Worm (Caenorhabditis elegans): ENCODE results near the gene gpa-18.
A peak's percentile ranks its signal among the peaks of the same experiment; 100 is the strongest.

Gene gpa-18

DNA sequence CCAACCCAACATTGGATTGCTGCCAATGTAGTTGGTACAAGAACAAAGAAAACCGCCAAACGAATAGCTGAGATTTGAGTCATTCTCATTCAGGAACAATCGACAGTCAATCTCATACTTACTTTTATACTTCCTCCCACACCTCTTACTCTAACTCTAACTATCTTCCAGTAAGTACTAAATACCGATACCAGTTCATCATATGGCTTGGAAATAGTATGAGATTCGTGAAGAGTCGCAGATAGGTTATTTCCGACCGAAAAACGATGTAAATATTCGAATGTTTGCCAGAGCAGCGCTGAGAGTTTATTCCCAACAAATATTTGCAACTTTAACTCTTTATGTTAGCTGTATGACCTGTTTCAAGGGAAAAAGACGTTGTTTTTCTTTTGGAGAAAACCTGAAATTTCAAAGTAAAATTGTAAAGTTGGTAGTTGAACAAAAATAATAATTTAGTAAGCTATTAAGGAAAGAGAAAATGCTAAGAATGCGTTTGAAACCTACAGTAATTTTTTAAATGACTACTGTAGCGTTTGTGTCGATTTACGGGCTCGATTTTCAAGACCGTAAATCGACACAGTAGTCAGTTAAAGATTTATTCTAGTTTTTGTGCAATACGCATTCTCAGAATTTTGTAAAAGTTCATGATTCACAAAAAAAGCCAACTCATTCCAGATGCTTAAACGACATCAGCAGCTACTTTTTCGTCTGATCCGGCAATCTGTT, 8.8 kb downstream of the gpa-18 start, which contains the start of the genes W03F8.6 and mtrf-1L:
TSS of gene W03F8.6 (minus strand) at position 101 of the 726 bp plus-strand sequence.
TSS of gene mtrf-1L (plus strand) at position 676 of the 726 bp plus-strand sequence.
- TF ChIP-seq mls-2 (tag; optimal IDR thresholded peaks at IDR 0.05), result no peak
- TF ChIP-seq elt-3 (tag; optimal IDR thresholded peaks at IDR 0.05), result no peak
- no peak for TF ChIP-seq mab-5 (tag; optimal IDR thresholded peaks at IDR 0.05)
- no peak for TF ChIP-seq nhr-237 (tag; optimal IDR thresholded peaks at IDR 0.05)
- no peak for TF ChIP-seq pha-4 (tag; optimal IDR thresholded peaks at IDR 0.05)
- no peak for TF ChIP-seq drap-1 (GFP tag; optimal IDR thresholded peaks at IDR 0.05)
- TF ChIP-seq M03D4.4 (tag; optimal IDR thresholded peaks at IDR 0.05), result no peak
- TF ChIP-seq lin-32 (GFP tag; optimal IDR thresholded peaks at IDR 0.05), result no peak
- TF ChIP-seq tbx-8 (GFP tag; optimal IDR thresholded peaks at IDR 0.05), result no peak
- no peak for TF ChIP-seq ztf-11 (tag; optimal IDR thresholded peaks at IDR 0.05)
- no peak for TF ChIP-seq nhr-2 (tag; optimal IDR thresholded peaks at IDR 0.05)
- no peak for TF ChIP-seq ceh-39 (tag; optimal IDR thresholded peaks at IDR 0.05)
- TF ChIP-seq elt-1 (tag; optimal IDR thresholded peaks at IDR 0.05; ENCODE audit: borderline replicate concordance, insufficient read depth), result no peak
- TF ChIP-seq ceh-43 (GFP tag; optimal IDR thresholded peaks at IDR 0.05), result no peak
- no peak for TF ChIP-seq cnd-1 (tag; optimal IDR thresholded peaks at IDR 0.05)
- no peak for TF ChIP-seq lin-13 (tag; optimal IDR thresholded peaks at IDR 0.05)

DNA sequence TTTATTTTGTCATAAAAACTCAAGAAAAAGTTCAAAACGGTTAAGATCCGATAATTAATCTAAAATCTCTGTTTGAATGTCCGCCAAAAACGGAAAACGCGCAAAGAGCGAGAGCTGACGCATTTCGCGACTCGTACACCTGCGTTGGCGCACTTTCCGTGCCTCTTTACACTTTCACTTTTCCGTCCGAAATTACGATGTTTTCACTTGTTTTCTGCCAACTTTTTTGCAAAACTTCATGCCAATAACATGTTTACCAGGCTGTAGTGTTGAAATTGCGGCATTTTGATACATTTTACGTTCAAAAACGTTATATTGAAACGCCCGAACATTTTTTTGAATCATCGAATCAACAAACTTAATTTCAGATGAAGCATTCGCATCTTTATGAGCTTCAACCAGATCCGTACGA, 11.7 kb downstream of the gpa-18 start, which contains the start of gene W03F8.4:
TSS of gene W03F8.4 (plus strand) at position 369 of the 412 bp plus-strand sequence.
- no peak for TF ChIP-seq nhr-2 (tag; optimal IDR thresholded peaks at IDR 0.05)
- peak; percentile 45 for TF ChIP-seq ceh-43 (GFP tag; optimal IDR thresholded peaks at IDR 0.05)
- TF ChIP-seq blmp-1 (tag; optimal IDR thresholded peaks at IDR 0.05), result peak; percentile 96
- peak; percentile 79 for TF ChIP-seq sptf-1 (tag; optimal IDR thresholded peaks at IDR 0.05)
- TF ChIP-seq zip-8 (tag; optimal IDR thresholded peaks at IDR 0.05), result no peak
- peak; percentile 13 for TF ChIP-seq ztf-11 (tag; optimal IDR thresholded peaks at IDR 0.05)
- TF ChIP-seq hlh-1 (tag; optimal IDR thresholded peaks at IDR 0.05), result peak; percentile 28
- TF ChIP-seq drap-1 (GFP tag; optimal IDR thresholded peaks at IDR 0.05), result peak; percentile 75
- TF ChIP-seq unc-39 (tag; optimal IDR thresholded peaks at IDR 0.05), result peak; percentile 12
- peak; percentile 50 for TF ChIP-seq cnd-1 (tag; optimal IDR thresholded peaks at IDR 0.05)
- peak; percentile 61 for TF ChIP-seq M03D4.4 (tag; optimal IDR thresholded peaks at IDR 0.05)
- peak; percentile 86 for TF ChIP-seq lsy-2 (tag; optimal IDR thresholded peaks at IDR 0.05)
- TF ChIP-seq unc-120 (tag; optimal IDR thresholded peaks at IDR 0.05; ENCODE audit: poor library complexity, severe bottlenecking), result peak; percentile 87
- TF ChIP-seq ceh-39 (tag; optimal IDR thresholded peaks at IDR 0.05), result peak; percentile 64
- no peak for TF ChIP-seq lin-32 (GFP tag; optimal IDR thresholded peaks at IDR 0.05)
- peak; percentile 45 for TF ChIP-seq sem-2 (GFP tag; optimal IDR thresholded peaks at IDR 0.05)
- peak; percentile 46 for TF ChIP-seq ham-2 (GFP tag; optimal IDR thresholded peaks at IDR 0.05)
- peak; percentile 94 for TF ChIP-seq lin-13 (tag; optimal IDR thresholded peaks at IDR 0.05)
- TF ChIP-seq nhr-28 (tag; optimal IDR thresholded peaks at IDR 0.05), result no peak
- no peak for TF ChIP-seq elt-1 (tag; optimal IDR thresholded peaks at IDR 0.05; ENCODE audit: borderline replicate concordance, insufficient read depth)
- TF ChIP-seq ces-1 (GFP tag; optimal IDR thresholded peaks at IDR 0.05), result peak; percentile 62
- TF ChIP-seq snpc-4 (tag; optimal IDR thresholded peaks at IDR 0.05), result no peak
- TF ChIP-seq mab-5 (tag; optimal IDR thresholded peaks at IDR 0.05), result peak; percentile 4
- TF ChIP-seq bed-3 (GFP tag; optimal IDR thresholded peaks at IDR 0.05), result peak; percentile 24
- no peak for TF ChIP-seq flh-1 (GFP tag; optimal IDR thresholded peaks at IDR 0.05)
- peak; percentile 68 for TF ChIP-seq tbx-8 (GFP tag; optimal IDR thresholded peaks at IDR 0.05)
- TF ChIP-seq nhr-237 (tag; optimal IDR thresholded peaks at IDR 0.05), result peak; percentile 87
- TF ChIP-seq nhr-76 (tag; optimal IDR thresholded peaks at IDR 0.05), result no peak
- peak; percentile 51 for TF ChIP-seq unc-62 (GFP tag; optimal IDR thresholded peaks at IDR 0.05)
- TF ChIP-seq elt-3 (tag; optimal IDR thresholded peaks at IDR 0.05), result no peak
- peak; percentile 89 for TF ChIP-seq ceh-83 (GFP tag; optimal IDR thresholded peaks at IDR 0.05)
- TF ChIP-seq pha-4 (tag; optimal IDR thresholded peaks at IDR 0.05), result peak; percentile 91
- peak; percentile 93 for TF ChIP-seq mep-1 (tag; optimal IDR thresholded peaks at IDR 0.05)
- peak; percentile 68 for TF ChIP-seq mls-2 (tag; optimal IDR thresholded peaks at IDR 0.05)
- TF ChIP-seq nhr-12 (tag; optimal IDR thresholded peaks at IDR 0.05), result no peak

DNA sequence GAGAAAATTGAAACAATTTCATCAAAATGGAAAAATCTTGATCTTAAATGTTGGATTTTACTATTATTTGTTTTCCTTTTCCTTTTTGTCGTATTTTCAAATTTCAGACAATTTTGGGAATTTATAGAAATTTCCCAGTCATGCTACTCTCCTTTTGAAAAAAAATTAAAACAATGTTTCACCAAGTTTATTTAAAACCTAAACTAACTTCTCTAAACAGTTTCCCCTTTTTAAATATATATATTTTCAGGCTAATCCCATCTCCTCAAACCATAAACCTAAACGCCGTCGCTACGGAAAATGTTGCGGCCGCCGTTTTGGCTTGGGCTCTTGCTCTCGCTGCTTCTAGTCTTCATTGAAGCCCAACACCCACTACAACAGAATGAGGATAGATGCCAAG, 22.4 kb downstream of the gpa-18 start, which contains the start of gene lam-1:
TSS of gene lam-1 (plus strand) at position 301 of the 400 bp plus-strand sequence.
- no peak for TF ChIP-seq elt-1 (tag; optimal IDR thresholded peaks at IDR 0.05; ENCODE audit: borderline replicate concordance, insufficient read depth)
- no peak for TF ChIP-seq mab-5 (tag; optimal IDR thresholded peaks at IDR 0.05)
- no peak for TF ChIP-seq mls-2 (tag; optimal IDR thresholded peaks at IDR 0.05)
- no peak for TF ChIP-seq M03D4.4 (tag; optimal IDR thresholded peaks at IDR 0.05)
- TF ChIP-seq elt-3 (tag; optimal IDR thresholded peaks at IDR 0.05), result no peak
